Worm (Caenorhabditis elegans): ENCODE results near the gene R08B4.3.

ce11 chrX:11160537-11160936 lies 39.7 kb upstream of the R08B4.3 start, which contains the start of gene C05C9.1:
- TF ChIP-seq jun-1 (tag; optimal IDR thresholded peaks at IDR 0.05) (no peak), zag-1 (tag; optimal IDR thresholded peaks at IDR 0.05) (no peak), F49E8.2 (tag; optimal IDR thresholded peaks at IDR 0.05; ENCODE audit: borderline replicate concordance) (no peak), daf-16 (GFP tag; optimal IDR thresholded peaks at IDR 0.05) (no peak), daf-16 (tag; optimal IDR thresholded peaks at IDR 0.05) (no peak), unc-39 (tag; optimal IDR thresholded peaks at IDR 0.05) (no peak), nhr-237 (tag; optimal IDR thresholded peaks at IDR 0.05) (no peak), unc-62 (GFP tag; optimal IDR thresholded peaks at IDR 0.05 in 1 of 2) (no peak), unc-62 (tag; optimal IDR thresholded peaks at IDR 0.05) (no peak), nhr-11 (tag; optimal IDR thresholded peaks at IDR 0.05) (no peak), madf-5 (GFP tag; IDR thresholded peaks at IDR 0.05) (no peak), pha-4 (GFP tag; IDR thresholded peaks at IDR 0.05) (no peak), pha-4 (tag; optimal IDR thresholded peaks at IDR 0.05) (no peak), zip-2 (tag; optimal IDR thresholded peaks at IDR 0.05) (no peak), mdl-1 (tag; optimal IDR thresholded peaks at IDR 0.05) (no peak)

Measured in whole organism, L4 larva.